Worm (Caenorhabditis elegans) whole organism, L1 larva: ENCODE data around the gene mdh-2.

ENCODE experiments used
- aly-2 ChIP-seq: fragments of 150-350 bp; optimal IDR thresholded peaks from 2 replicates; lab custom pipeline; 2014; ENCODE audit warnings: missing biosample characterization, missing genetic modification characterization
- ceh-8 ChIP-seq: fragments of 200-800 bp; sonication (Bioruptor generic); optimal IDR thresholded peaks from 2 replicates; lab custom pipeline; 2018; ENCODE audit warnings: mild to moderate bottlenecking, missing genetic modification characterization, moderate library complexity, missing compliant biosample characterization
- dsc-1 ChIP-seq: sonication (generic microtip); optimal IDR thresholded peaks from 2 replicates; lab custom pipeline; 2016; ENCODE audit warnings: mild to moderate bottlenecking, missing genetic modification characterization, missing compliant biosample characterization
- elt-2 ChIP-seq: sonication (generic microtip); optimal IDR thresholded peaks from 2 replicates; lab custom pipeline; 2016; ENCODE audit warnings: missing genetic modification characterization, mild to moderate bottlenecking, inconsistent platforms, missing compliant biosample characterization, missing genetic modification reagents
- elt-3 ChIP-seq, 6 experiments: fragments of 150-350 bp in 1 of 6; sonication (generic microtip); optimal IDR thresholded peaks; 2 replicates each; lab custom pipeline; 2017 to 2018; ENCODE audit warnings: missing biosample characterization in 6 of 6, missing genetic modification characterization in 6 of 6, inconsistent platforms in 1 of 6
- hlh-4 ChIP-seq: sonication (generic microtip); optimal IDR thresholded peaks from 2 replicates; lab custom pipeline; 2016; ENCODE audit warnings: mild to moderate bottlenecking, missing genetic modification characterization, missing compliant biosample characterization
- mdl-1 ChIP-seq, 2 experiments: fragments of 150-350 bp; optimal IDR thresholded peaks; 2 replicates each; lab custom pipeline; 2014 to 2017; ENCODE audit warnings: missing biosample characterization in 2 of 2, missing genetic modification characterization in 2 of 2, inconsistent platforms in 1 of 2
- nhr-28 ChIP-seq: fragments of 150-350 bp; optimal IDR thresholded peaks from 2 replicates; lab custom pipeline; 2014; ENCODE audit warnings: missing biosample characterization, missing genetic modification characterization
- sup-37 ChIP-seq: fragments of 200-800 bp; sonication (Bioruptor generic); optimal IDR thresholded peaks from 2 replicates; lab custom pipeline; 2018; ENCODE audit warnings: mild to moderate bottlenecking, missing genetic modification characterization, missing compliant biosample characterization
- unc-30 ChIP-seq: sonication (generic microtip); optimal IDR thresholded peaks from 2 replicates; lab custom pipeline; 2017; ENCODE audit warnings: missing biosample characterization, missing genetic modification characterization
- unc-62 ChIP-seq: fragments of 150-350 bp; optimal IDR thresholded peaks from 2 replicates; lab custom pipeline; 2014; ENCODE audit warnings: missing biosample characterization, missing genetic modification reagents, missing genetic modification characterization
- ztf-4 ChIP-seq: fragments of 150-350 bp; optimal IDR thresholded peaks from 2 replicates; lab custom pipeline; 2014; ENCODE audit warnings: missing biosample characterization, missing genetic modification characterization

- TF ChIP-seq aly-2 (tag; lab: Kevin White, UChicago) (no peak), elt-2 (no peak), dsc-1 (tag; lab: Kevin White, UChicago) (no peak), mdl-1 (tag; optimal IDR thresholded peaks at IDR 0.05; lab: Kevin White, UChicago) (no peak), unc-30 (tag; lab: Kevin White, UChicago) (no peak), sup-37 (GFP tag; lab: Kevin White, UChicago) (no peak), elt-3 (tag; optimal IDR thresholded peaks at IDR 0.05; lab: Kevin White, UChicago) (no peak), hlh-4 (no peak), ceh-8 (GFP tag; lab: Kevin White, UChicago) (no peak), nhr-28 (no peak), ztf-4 (tag; lab: Kevin White, UChicago) (no peak), unc-62 (GFP tag; lab: Kevin White, UChicago) (no peak)
These were observed 12.0 kb upstream of the mdh-2 start, which contains the start of gene C13B9.2 for ce11 chrIII:6619952-6620351.
